Worm (Caenorhabditis elegans) whole organism, midembryonic: ENCODE results near the gene bath-23.

Experiments
- T22C8.4 ChIP-seq: fragments of 200-800 bp; sonication (Bioruptor generic); IDR thresholded peaks from 2 replicates; pipeline ENCODE4 v1.3.6; 2022; ENCODE audit warnings: missing genetic modification characterization, missing compliant biosample characterization
- cog-1 ChIP-seq: sonication (generic microtip); optimal IDR thresholded peaks from 2 replicates; lab custom pipeline; 2016; ENCODE audit warnings: missing genetic modification characterization, missing compliant biosample characterization
- flt-1 ChIP-seq: fragments of 200-800 bp; sonication (Bioruptor generic); IDR thresholded peaks from 2 replicates; pipeline ENCODE4 v1.3.6; 2022; ENCODE audit warnings: missing genetic modification characterization, missing compliant biosample characterization
- klf-2 ChIP-seq: fragments of 200-800 bp; sonication (Bioruptor generic); conservative IDR thresholded peaks from 2 replicates; pipeline ENCODE4 v1.3.6; 2022; ENCODE audit warnings: missing genetic modification reagents, missing genetic modification characterization, missing compliant biosample characterization
- med-1 ChIP-seq: sonication (generic microtip); optimal IDR thresholded peaks from 2 replicates; lab custom pipeline; 2017; ENCODE audit warnings: missing genetic modification characterization, mild to moderate bottlenecking, missing compliant biosample characterization, antibody characterized with exemption, missing genetic modification reagents; ENCODE audit not compliant: insufficient read depth
- ref-1 ChIP-seq: fragments of 200-800 bp; sonication (Bioruptor generic); conservative IDR thresholded peaks from 2 replicates; pipeline ENCODE4 v1.3.6; 2022; ENCODE audit warnings: missing genetic modification reagents, missing genetic modification characterization, missing compliant biosample characterization
- tab-1 ChIP-seq: fragments of 200-800 bp; sonication (Bioruptor generic); IDR thresholded peaks from 2 replicates; pipeline ENCODE4 v1.3.6; 2022; ENCODE audit warnings: missing genetic modification characterization, missing compliant biosample characterization
- ztf-23 ChIP-seq: fragments of 200-800 bp; sonication (Bioruptor generic); IDR thresholded peaks from 2 replicates; pipeline ENCODE4 v1.3.6; 2022; ENCODE audit warnings: missing genetic modification reagents, missing genetic modification characterization, missing compliant biosample characterization
- ztf-29 ChIP-seq: fragments of 200-800 bp; sonication (Bioruptor generic); IDR thresholded peaks from 2 replicates; pipeline ENCODE4 v1.3.6; 2022; ENCODE audit warnings: missing genetic modification reagents, missing genetic modification characterization, missing compliant biosample characterization

bath-23 gene

ce11 chrII:3370061-3370460 lies 1.0 kb upstream of the bath-23 start, which contains the start of gene Y49F6C.8:
Gene Y49F6C.8 (minus strand): TSS chrII:3370111.
- no peak for TF ChIP-seq ref-1
- no peak for TF ChIP-seq tab-1 (GFP tag; lab: Robert Waterston, UW)
- no peak for TF ChIP-seq T22C8.4 (GFP tag; lab: Robert Waterston, UW)
- TF ChIP-seq cog-1 (tag; lab: Kevin White, UChicago) = no peak
- no peak for TF ChIP-seq ztf-29 (GFP tag; lab: Robert Waterston, UW)
- no peak for TF ChIP-seq ztf-23 (GFP tag; lab: Robert Waterston, UW)
- TF ChIP-seq med-1 = no peak
- TF ChIP-seq flt-1 (GFP tag; lab: Robert Waterston, UW) = no peak
- no peak for TF ChIP-seq klf-2 (GFP tag; lab: Robert Waterston, UW)

- TF ChIP-seq cog-1 (tag; lab: Kevin White, UChicago) (no peak), tab-1 (GFP tag; lab: Robert Waterston, UW) (no peak), klf-2 (GFP tag; lab: Robert Waterston, UW) (no peak), ref-1 (no peak), ztf-23 (GFP tag; lab: Robert Waterston, UW) (no peak), flt-1 (GFP tag; lab: Robert Waterston, UW) (no peak), T22C8.4 (GFP tag; lab: Robert Waterston, UW) (no peak), med-1 (no peak)
These were observed 2.8 kb downstream of the bath-23 start for ce11 chrII:3373875-3374274.

ce11 chrII:3374779-3375178 lies 3.7 kb downstream of the bath-23 start, which contains the start of gene bath-10:
Gene bath-10 (plus strand): TSS chrII:3375079.
- TF ChIP-seq ztf-23 (GFP tag; lab: Robert Waterston, UW) (no peak), flt-1 (GFP tag; lab: Robert Waterston, UW) (no peak), ref-1 (no peak)

ce11 chrII:3375302-3375701 lies 4.2 kb downstream of the bath-23 start:
- no peak for TF ChIP-seq ztf-23 (GFP tag; lab: Robert Waterston, UW)
- TF ChIP-seq med-1 = no peak
- no peak for TF ChIP-seq flt-1 (GFP tag; lab: Robert Waterston, UW)
- no peak for TF ChIP-seq ztf-29 (GFP tag; lab: Robert Waterston, UW)
- no peak for TF ChIP-seq tab-1 (GFP tag; lab: Robert Waterston, UW)
- TF ChIP-seq T22C8.4 (GFP tag; lab: Robert Waterston, UW) = no peak
- no peak for TF ChIP-seq cog-1 (tag; lab: Kevin White, UChicago)
- no peak for TF ChIP-seq klf-2 (GFP tag; lab: Robert Waterston, UW)
- TF ChIP-seq ref-1 = no peak

ce11 chrII:3376789-3377188 lies 5.7 kb downstream of the bath-23 start, which contains the start of gene bath-9:
Gene bath-9 (plus strand): TSS chrII:3377089.
- TF ChIP-seq ztf-29 (GFP tag; lab: Robert Waterston, UW) = no peak
- TF ChIP-seq klf-2 (GFP tag; lab: Robert Waterston, UW) = no peak
- TF ChIP-seq T22C8.4 (GFP tag; lab: Robert Waterston, UW) = no peak
- TF ChIP-seq tab-1 (GFP tag; lab: Robert Waterston, UW) = no peak
- no peak for TF ChIP-seq med-1
- no peak for TF ChIP-seq ztf-23 (GFP tag; lab: Robert Waterston, UW)

- TF ChIP-seq tab-1 (GFP tag; lab: Robert Waterston, UW) (no peak), ztf-23 (GFP tag; lab: Robert Waterston, UW) (no peak), ztf-29 (GFP tag; lab: Robert Waterston, UW) (no peak), klf-2 (GFP tag; lab: Robert Waterston, UW) (no peak), T22C8.4 (GFP tag; lab: Robert Waterston, UW) (no peak)
These were observed 7.2 kb downstream of the bath-23 start, which contains the start of gene Y49F6C.2 for ce11 chrII:3378275-3378674. Gene Y49F6C.2 (plus strand): TSS chrII:3378575.

- TF ChIP-seq ref-1 = no peak
- no peak for TF ChIP-seq klf-2 (GFP tag; lab: Robert Waterston, UW)
- TF ChIP-seq tab-1 (GFP tag; lab: Robert Waterston, UW) = no peak
- no peak for TF ChIP-seq ztf-29 (GFP tag; lab: Robert Waterston, UW)
- no peak for TF ChIP-seq T22C8.4 (GFP tag; lab: Robert Waterston, UW)
These were observed 10.4 kb downstream of the bath-23 start, which contains the start of gene T06D4.1 for ce11 chrII:3381510-3381909. Gene T06D4.1 (plus strand): TSS chrII:3381830.

- TF ChIP-seq ref-1 (no peak), flt-1 (GFP tag; lab: Robert Waterston, UW) (no peak), med-1 (no peak), tab-1 (GFP tag; lab: Robert Waterston, UW) (no peak), T22C8.4 (GFP tag; lab: Robert Waterston, UW) (no peak), ztf-23 (GFP tag; lab: Robert Waterston, UW) (no peak), klf-2 (GFP tag; lab: Robert Waterston, UW) (no peak), ztf-29 (GFP tag; lab: Robert Waterston, UW) (no peak), cog-1 (tag; lab: Kevin White, UChicago) (no peak)
These were observed 12.0 kb downstream of the bath-23 start for ce11 chrII:3383116-3383515.

ce11 chrII:3385736-3386135 lies 14.6 kb downstream of the bath-23 start, which contains the start of gene T06D4.2:
Gene T06D4.2 (minus strand): TSS chrII:3385905.
- TF ChIP-seq med-1 (no peak), flt-1 (GFP tag; lab: Robert Waterston, UW) (no peak), T22C8.4 (GFP tag; lab: Robert Waterston, UW) (no peak), ref-1 (no peak), ztf-29 (GFP tag; lab: Robert Waterston, UW) (no peak), klf-2 (GFP tag; lab: Robert Waterston, UW) (no peak), tab-1 (GFP tag; lab: Robert Waterston, UW) (no peak), ztf-23 (GFP tag; lab: Robert Waterston, UW) (no peak), cog-1 (tag; lab: Kevin White, UChicago) (no peak)

ce11 chrII:3387503-3387902 lies 16.4 kb downstream of the bath-23 start, which contains the start of gene T06D4.6:
Gene T06D4.6 (minus strand): TSS chrII:3387603.
- TF ChIP-seq T22C8.4 (GFP tag; lab: Robert Waterston, UW) (no peak), klf-2 (GFP tag; lab: Robert Waterston, UW) (no peak)
